Worm (Caenorhabditis elegans) whole organism, L3 larva: ENCODE data around the gene ZK1240.3.
"Not testable (repeated sequence)": the region's sequence is repeated elsewhere in the genome, so short reads cannot be mapped to it uniquely, and the experiment has no call there.

Experiments used
- R02D3.7 ChIP-seq: fragments of 150-350 bp; optimal IDR thresholded peaks from 2 replicates; lab custom pipeline; 2014; ENCODE audit warnings: missing biosample characterization, missing genetic modification characterization
- ZK546.5 ChIP-seq: sonication (generic microtip); optimal IDR thresholded peaks from 2 replicates; lab custom pipeline; 2017; ENCODE audit warnings: missing biosample characterization, missing genetic modification characterization
- aly-2 ChIP-seq: fragments of 150-350 bp; optimal IDR thresholded peaks from 2 replicates; lab custom pipeline; 2014; ENCODE audit warnings: missing biosample characterization, missing genetic modification characterization
- ceh-16 ChIP-seq: sonication (generic microtip); optimal IDR thresholded peaks from 2 replicates; lab custom pipeline; 2017; ENCODE audit warnings: missing biosample characterization, missing genetic modification characterization
- ceh-82 ChIP-seq: fragments of 150-350 bp; optimal IDR thresholded peaks from 2 replicates; lab custom pipeline; 2014; ENCODE audit warnings: missing biosample characterization, missing genetic modification characterization
- ceh-9 ChIP-seq: sonication (generic microtip); optimal IDR thresholded peaks from 2 replicates; lab custom pipeline; 2018; ENCODE audit warnings: missing biosample characterization, missing genetic modification characterization
- elt-1 ChIP-seq: fragments of 150-350 bp; optimal IDR thresholded peaks from 2 replicates; lab custom pipeline; 2014; ENCODE audit warnings: missing biosample characterization, missing genetic modification characterization
- elt-2 ChIP-seq: sonication (generic microtip); optimal IDR thresholded peaks from 2 replicates; lab custom pipeline; 2016; ENCODE audit warnings: missing genetic modification reagents, mild to moderate bottlenecking, missing genetic modification characterization, missing compliant biosample characterization
- elt-3 ChIP-seq, 3 experiments: fragments of 150-350 bp in 1 of 3; sonication (generic microtip) in 2 of 3; optimal IDR thresholded peaks; 2 replicates in 2 of 3; 4 replicates in 1 of 3; lab custom pipeline; 2014 to 2017; ENCODE audit warnings: missing biosample characterization in 3 of 3, missing genetic modification characterization in 3 of 3
- eor-1 ChIP-seq, 2 experiments: fragments of 150-350 bp; optimal IDR thresholded peaks; 2 replicates each; lab custom pipeline; 2014 to 2018; ENCODE audit warnings: missing biosample characterization in 2 of 2, missing genetic modification characterization in 2 of 2
- fkh-10 ChIP-seq: sonication (generic microtip); optimal IDR thresholded peaks from 2 replicates; lab custom pipeline; 2017; ENCODE audit warnings: missing biosample characterization, missing genetic modification reagents, missing genetic modification characterization
- fkh-2 ChIP-seq: fragments of 150-350 bp; optimal IDR thresholded peaks from 2 replicates; lab custom pipeline; 2014; ENCODE audit warnings: missing biosample characterization, missing genetic modification reagents, missing genetic modification characterization
- hmg-11 ChIP-seq: sonication (generic microtip); optimal IDR thresholded peaks from 2 replicates; lab custom pipeline; 2016; ENCODE audit warnings: missing genetic modification characterization, missing compliant biosample characterization
- jun-1 ChIP-seq: fragments of 150-350 bp; optimal IDR thresholded peaks from 2 replicates; lab custom pipeline; 2014; ENCODE audit warnings: missing biosample characterization, missing genetic modification reagents, missing genetic modification characterization
- lin-15B ChIP-seq: fragments of 150-350 bp; optimal IDR thresholded peaks from 2 replicates; lab custom pipeline; 2014; ENCODE audit warnings: missing biosample characterization, missing genetic modification characterization
- lin-39 ChIP-seq: fragments of 150-350 bp; optimal IDR thresholded peaks from 2 replicates; lab custom pipeline; 2018; ENCODE audit warnings: missing biosample characterization, missing genetic modification reagents, missing genetic modification characterization
- mml-1 ChIP-seq: fragments of 150-350 bp; sonication (generic microtip); optimal IDR thresholded peaks from 3 replicates; lab custom pipeline; 2014; ENCODE audit warnings: missing biosample characterization, missing genetic modification characterization
- nfya-1 ChIP-seq: sonication (generic microtip); optimal IDR thresholded peaks from 2 replicates; lab custom pipeline; 2017; ENCODE audit warnings: missing genetic modification characterization, mild to moderate bottlenecking, missing compliant biosample characterization, antibody characterized with exemption, moderate library complexity; ENCODE audit not compliant: insufficient read depth
- nhr-11 ChIP-seq: fragments of 150-350 bp; optimal IDR thresholded peaks from 2 replicates; lab custom pipeline; 2014; ENCODE audit warnings: missing biosample characterization, missing genetic modification characterization
- nhr-25 ChIP-seq: sonication (generic microtip); optimal IDR thresholded peaks from 2 replicates; lab custom pipeline; 2017; ENCODE audit warnings: missing biosample characterization, missing genetic modification characterization
- nhr-28 ChIP-seq: fragments of 150-350 bp; optimal IDR thresholded peaks from 2 replicates; lab custom pipeline; 2014; ENCODE audit warnings: missing biosample characterization, missing genetic modification characterization
- nhr-43 ChIP-seq: sonication (generic microtip); optimal IDR thresholded peaks from 2 replicates; lab custom pipeline; 2016; ENCODE audit warnings: mild to moderate bottlenecking, missing genetic modification characterization, missing compliant biosample characterization; ENCODE audit not compliant: poor library complexity, severe bottlenecking
- nhr-67 ChIP-seq: fragments of 150-350 bp; optimal IDR thresholded peaks from 2 replicates; lab custom pipeline; 2014; ENCODE audit warnings: missing biosample characterization, missing genetic modification characterization
- nhr-77 ChIP-seq: fragments of 150-350 bp; optimal IDR thresholded peaks from 2 replicates; lab custom pipeline; 2014; ENCODE audit warnings: missing biosample characterization, missing genetic modification characterization
- pha-4 ChIP-seq: fragments of 150-350 bp; optimal IDR thresholded peaks from 2 replicates; lab custom pipeline; 2014; ENCODE audit warnings: missing biosample characterization, missing genetic modification reagents, missing genetic modification characterization
- pqm-1 ChIP-seq: fragments of 150-350 bp; optimal IDR thresholded peaks from 2 replicates; lab custom pipeline; 2017; ENCODE audit warnings: missing biosample characterization, missing genetic modification characterization, inconsistent platforms
- skn-1 ChIP-seq: fragments of 150-350 bp; optimal IDR thresholded peaks from 2 replicates; lab custom pipeline; 2014; ENCODE audit warnings: missing biosample characterization, missing genetic modification characterization
- snpc-4 ChIP-seq: fragments of 150-350 bp; optimal IDR thresholded peaks from 2 replicates; lab custom pipeline; 2014; ENCODE audit warnings: missing biosample characterization, missing genetic modification characterization
- tbx-2 ChIP-seq: sonication (generic microtip); optimal IDR thresholded peaks from 2 replicates; lab custom pipeline; 2016; ENCODE audit warnings: mild to moderate bottlenecking, missing genetic modification characterization, missing compliant biosample characterization
- unc-39 ChIP-seq: sonication (generic microtip); optimal IDR thresholded peaks from 4 replicates; lab custom pipeline; 2017; ENCODE audit warnings: missing biosample characterization, missing genetic modification characterization
- unc-62 ChIP-seq: fragments of 150-350 bp; sonication (generic microtip); optimal IDR thresholded peaks from 4 replicates; lab custom pipeline; 2014; ENCODE audit warnings: missing biosample characterization, missing genetic modification reagents, missing genetic modification characterization
- ztf-11 ChIP-seq: fragments of 150-350 bp; optimal IDR thresholded peaks from 2 replicates; lab custom pipeline; 2014; ENCODE audit warnings: missing biosample characterization, missing genetic modification characterization

Gene ZK1240.3

DNA sequence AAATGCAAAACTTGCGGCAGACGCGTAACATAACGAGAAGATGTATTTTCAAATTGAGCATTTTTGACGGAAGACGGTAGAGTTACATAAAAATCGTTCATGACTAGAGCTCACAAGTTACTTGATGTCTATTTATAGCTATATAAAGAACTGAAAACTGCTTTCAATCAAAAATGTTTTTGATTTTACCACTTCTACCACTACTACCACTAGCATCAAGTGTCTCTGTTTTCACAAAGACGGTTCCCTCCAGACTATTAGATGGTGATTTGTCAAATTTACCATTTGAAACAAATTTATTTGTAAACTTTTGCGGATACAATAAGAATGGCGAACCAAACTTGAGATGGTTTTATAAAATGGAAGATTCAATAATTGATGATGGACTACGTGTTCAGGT lies 37.5 kb upstream of the ZK1240.3 start, which contains the start of gene K09F6.9:
K09F6.9 (minus strand) TSS at position 101 of the 400 bp plus-strand sequence.
- TF ChIP-seq aly-2 (tag; lab: Kevin White, UChicago); fkh-10 (GFP tag; lab: Kevin White, UChicago); nfya-1 (tag; lab: Kevin White, UChicago): not testable (repeated sequence)

DNA sequence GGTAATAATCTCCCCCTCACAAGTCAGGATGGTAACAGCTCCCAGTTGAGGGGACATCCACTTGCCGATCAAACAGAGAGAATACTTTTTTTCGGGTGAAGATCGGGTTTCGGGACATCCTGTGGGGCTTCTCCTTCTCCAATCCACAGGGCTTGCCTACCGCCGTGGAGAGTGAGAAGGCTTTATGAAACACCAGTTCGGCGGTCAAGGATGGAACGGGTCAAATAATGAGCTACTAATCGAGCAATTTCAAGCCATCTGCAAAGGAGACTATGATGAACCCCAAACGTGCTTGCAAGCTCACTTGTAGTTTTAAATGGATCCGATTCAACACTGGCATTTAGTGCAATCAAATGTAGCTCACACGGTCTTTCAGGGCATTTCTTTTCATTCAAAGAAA lies 35.4 kb upstream of the ZK1240.3 start:
- TF ChIP-seq elt-1 (no peak), jun-1 (no peak), ceh-9 (no peak), tbx-2 (tag; lab: Kevin White, UChicago) (no peak), hmg-11 (tag; lab: Kevin White, UChicago) (no peak)

- no peak for TF ChIP-seq nhr-77 (tag; lab: Kevin White, UChicago)
- TF ChIP-seq pha-4 (tag; lab: Kevin White, UChicago): no peak
- TF ChIP-seq fkh-2 (tag; lab: Kevin White, UChicago): no peak
- peak; percentile 33 for TF ChIP-seq lin-39
These were observed 31.3 kb upstream of the ZK1240.3 start, which contains the start of the genes K09F6.10 and K09F6.13 for ce11 chrII:2288798-2289197. K09F6.10 (minus strand) TSS chrII:2288883. K09F6.13 (plus strand) TSS chrII:2289114.

DNA sequence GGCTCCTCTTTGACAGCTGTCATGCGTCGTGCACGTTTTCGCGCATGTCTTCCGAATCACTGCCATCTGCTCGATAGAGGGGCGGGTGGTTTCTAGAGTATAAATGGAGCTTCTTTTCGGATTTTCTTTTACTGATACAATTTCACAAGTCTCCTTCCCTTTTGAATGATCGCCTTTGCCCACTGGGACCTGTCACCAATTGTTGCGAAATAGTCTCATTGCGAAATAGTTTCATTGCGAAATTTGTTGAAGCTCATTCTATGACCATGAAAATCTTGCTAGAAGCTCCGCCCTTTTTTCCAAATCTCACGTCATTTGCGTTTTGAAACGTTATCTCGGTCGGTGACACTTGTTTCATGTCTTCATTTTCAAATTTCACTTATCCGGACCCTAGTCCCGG lies 30.7 kb upstream of the ZK1240.3 start:
- no peak for TF ChIP-seq nhr-77 (tag; lab: Kevin White, UChicago)
- no peak for TF ChIP-seq elt-3 (tag; optimal IDR thresholded peaks at IDR 0.05; lab: Kevin White, UChicago)
- TF ChIP-seq snpc-4 (tag; lab: Kevin White, UChicago): no peak
- no peak for TF ChIP-seq ZK546.5 (tag; lab: Kevin White, UChicago)
- peak; percentile 54 for TF ChIP-seq lin-39
- TF ChIP-seq ceh-82 (tag; lab: Kevin White, UChicago): peak; percentile 24
- TF ChIP-seq unc-62: peak; percentile 11
- TF ChIP-seq ceh-16 (tag; lab: Kevin White, UChicago): no peak
- TF ChIP-seq hmg-11 (tag; lab: Kevin White, UChicago): no peak

ce11 chrII:2292027-2292426 lies 28.1 kb upstream of the ZK1240.3 start, which contains the start of gene K09F6.7:
K09F6.7 (minus strand) TSS chrII:2292127.
- TF ChIP-seq ZK546.5 (tag; lab: Kevin White, UChicago) (no peak), skn-1 (tag; lab: Kevin White, UChicago) (no peak), lin-15B (tag; lab: Kevin White, UChicago) (no peak), ceh-82 (tag; lab: Kevin White, UChicago) (no peak), lin-39 (no peak), nfya-1 (tag; lab: Kevin White, UChicago) (no peak), ztf-11 (tag; lab: Kevin White, UChicago) (no peak), unc-39 (tag; lab: Kevin White, UChicago) (no peak), nhr-25 (tag; lab: Kevin White, UChicago) (no peak), ceh-16 (tag; lab: Kevin White, UChicago) (no peak), snpc-4 (tag; lab: Kevin White, UChicago) (no peak), fkh-2 (tag; lab: Kevin White, UChicago) (no peak), nhr-28 (tag; lab: Kevin White, UChicago) (no peak)

DNA sequence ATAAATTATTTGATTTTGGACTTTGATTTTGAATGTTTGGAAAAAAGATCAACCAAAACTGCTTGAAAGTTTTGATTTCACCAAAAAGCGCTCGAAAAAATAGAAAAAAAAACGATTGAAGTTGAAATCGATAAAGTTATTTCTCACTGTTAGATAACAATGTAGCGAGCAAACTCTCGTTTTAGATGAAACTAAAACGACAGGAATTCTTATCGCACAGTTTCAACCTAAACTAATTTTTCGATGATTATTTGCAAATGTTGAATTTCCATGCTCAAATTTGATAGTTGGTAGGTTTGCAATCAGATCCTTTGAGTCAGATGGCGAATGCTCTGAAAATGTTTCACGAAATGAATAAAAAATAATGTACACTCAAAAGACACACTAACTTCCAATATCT lies 27.6 kb upstream of the ZK1240.3 start:
- peak; percentile 1 for TF ChIP-seq pqm-1
- TF ChIP-seq elt-2: peak; percentile 46
- TF ChIP-seq elt-3 (tag; optimal IDR thresholded peaks at IDR 0.05; lab: Kevin White, UChicago): no peak

ce11 chrII:2295817-2296315 lies 24.3 kb upstream of the ZK1240.3 start, which contains the start of gene fbxc-25:
fbxc-25 (minus strand) TSS chrII:2296265.
- no peak for TF ChIP-seq unc-39 (tag; lab: Kevin White, UChicago)
- no peak for TF ChIP-seq lin-39
- TF ChIP-seq snpc-4 (tag; lab: Kevin White, UChicago): no peak
- no peak for TF ChIP-seq nhr-77 (tag; lab: Kevin White, UChicago)
- TF ChIP-seq skn-1 (tag; lab: Kevin White, UChicago): no peak
- no peak for TF ChIP-seq nhr-43 (tag; lab: Kevin White, UChicago)
- no peak for TF ChIP-seq ceh-9
- no peak for TF ChIP-seq mml-1 (tag; lab: Kevin White, UChicago)
- no peak for TF ChIP-seq pha-4 (tag; lab: Kevin White, UChicago)
- no peak for TF ChIP-seq nhr-67 (tag; lab: Kevin White, UChicago)
- TF ChIP-seq nhr-11 (tag; lab: Kevin White, UChicago): no peak
- TF ChIP-seq lin-15B (tag; lab: Kevin White, UChicago): no peak
- no peak for TF ChIP-seq R02D3.7
- no peak for TF ChIP-seq aly-2 (tag; lab: Kevin White, UChicago)
- TF ChIP-seq jun-1: no peak
- no peak for TF ChIP-seq eor-1 (tag; optimal IDR thresholded peaks at IDR 0.05; lab: Kevin White, UChicago)
